Comparison of ENCODE assay signal across 2 worm cellular contexts in the genomic region with DNA sequence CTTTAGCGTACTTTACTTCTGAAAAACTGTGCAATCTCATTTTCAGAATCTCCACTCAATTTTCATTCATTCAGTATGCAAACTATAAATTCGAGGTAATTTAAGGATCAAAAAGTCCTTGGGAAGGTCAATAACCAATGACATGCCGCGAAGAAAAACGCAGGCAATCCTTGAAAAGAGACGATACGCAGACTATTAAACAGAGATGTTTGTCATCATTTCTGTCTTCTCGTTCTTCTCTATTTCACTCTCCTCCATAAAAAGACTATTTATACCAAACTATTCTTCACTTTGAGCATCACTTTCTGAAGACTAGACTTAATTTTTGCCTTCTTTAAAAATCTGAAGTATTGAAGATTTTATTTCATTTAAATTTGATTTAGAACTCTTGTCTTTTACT.
TF ChIP-seq lines count a peak whose summit lies in the region.

TSS of gene C02D5.4 (plus strand) at position 41 of the 400 bp plus-strand sequence.

TF ChIP-seq in whole organism, L3 larva, 47 proteins besides CTCF, POLR2A, EP300 and RAD21 (continued from another document):
- TF ChIP-seq snpc-4 (tag; optimal IDR thresholded peaks at IDR 0.05; lab: Kevin White, UChicago): no peak
- peak; percentile 99 for TF ChIP-seq skn-1 (tag; optimal IDR thresholded peaks at IDR 0.05; lab: Kevin White, UChicago)
- no peak for TF ChIP-seq ceh-28 (tag; optimal IDR thresholded peaks at IDR 0.05; lab: Kevin White, UChicago)
- no peak for TF ChIP-seq daf-12 (tag; optimal IDR thresholded peaks at IDR 0.05; lab: Kevin White, UChicago)
- TF ChIP-seq unc-62 (GFP tag; optimal IDR thresholded peaks at IDR 0.05; lab: Kevin White, UChicago): no peak
- no peak for TF ChIP-seq elt-1 (tag; optimal IDR thresholded peaks at IDR 0.05; lab: Kevin White, UChicago)
- no peak for TF ChIP-seq lin-15B (tag; optimal IDR thresholded peaks at IDR 0.05; lab: Kevin White, UChicago)
- no peak for TF ChIP-seq fos-1 (tag; optimal IDR thresholded peaks at IDR 0.05; lab: Kevin White, UChicago)
- no peak for TF ChIP-seq hmg-11 (tag; optimal IDR thresholded peaks at IDR 0.05; lab: Kevin White, UChicago)
- TF ChIP-seq nfya-1 (tag; optimal IDR thresholded peaks at IDR 0.05; lab: Kevin White, UChicago; ENCODE audit: insufficient read depth): peak; percentile 27
- peak; percentile 6 for TF ChIP-seq nhr-25 (tag; optimal IDR thresholded peaks at IDR 0.05; lab: Kevin White, UChicago)
- TF ChIP-seq mdl-1 (tag; optimal IDR thresholded peaks at IDR 0.05; lab: Kevin White, UChicago): no peak
- TF ChIP-seq egl-5 (tag; optimal IDR thresholded peaks at IDR 0.05; lab: Kevin White, UChicago): no peak
- no peak for TF ChIP-seq lsy-12 (tag; optimal IDR thresholded peaks at IDR 0.05; lab: Kevin White, UChicago)
- no peak for TF ChIP-seq ceh-9 (tag; optimal IDR thresholded peaks at IDR 0.05; lab: Kevin White, UChicago)
- no peak for TF ChIP-seq nhr-28 (tag; optimal IDR thresholded peaks at IDR 0.05; lab: Kevin White, UChicago)
- no peak for TF ChIP-seq R02D3.7 (tag; optimal IDR thresholded peaks at IDR 0.05; lab: Kevin White, UChicago)
- TF ChIP-seq nhr-76 (tag; optimal IDR thresholded peaks at IDR 0.05; lab: Kevin White, UChicago): no peak
- TF ChIP-seq nhr-12 (tag; optimal IDR thresholded peaks at IDR 0.05; lab: Kevin White, UChicago): no peak
- TF ChIP-seq fkh-2 (tag; optimal IDR thresholded peaks at IDR 0.05; lab: Kevin White, UChicago): no peak
- no peak for TF ChIP-seq ztf-11 (tag; optimal IDR thresholded peaks at IDR 0.05; lab: Kevin White, UChicago)
- TF ChIP-seq ceh-16 (tag; optimal IDR thresholded peaks at IDR 0.05; lab: Kevin White, UChicago): no peak
- no peak for TF ChIP-seq ztf-4 (tag; optimal IDR thresholded peaks at IDR 0.05; lab: Kevin White, UChicago)
- no peak for TF ChIP-seq ama-1 (optimal IDR thresholded peaks at IDR 0.05; lab: Kevin White, UChicago)
- no peak for TF ChIP-seq aly-2 (tag; optimal IDR thresholded peaks at IDR 0.05; lab: Kevin White, UChicago)

TF ChIP-seq in whole organism, L4 larva, 104 proteins besides CTCF, POLR2A, EP300 and RAD21 (continued from another document):
- TF ChIP-seq pha-4 (GFP tag; IDR thresholded peaks at IDR 0.05; lab: Robert Waterston, UW) (no peak), pha-4 (tag; optimal IDR thresholded peaks at IDR 0.05; lab: Kevin White, UChicago) (no peak), nhr-42 (GFP tag; IDR thresholded peaks at IDR 0.05; lab: Robert Waterston, UW) (no peak), pqm-1 (tag; optimal IDR thresholded peaks at IDR 0.05; lab: Kevin White, UChicago) (no peak), gei-8 (GFP tag; optimal IDR thresholded peaks at IDR 0.05; lab: Kevin White, UChicago) (no peak), nhr-6 (tag; optimal IDR thresholded peaks at IDR 0.05; lab: Kevin White, UChicago) (no peak), mes-2 (tag; optimal IDR thresholded peaks at IDR 0.05; lab: Kevin White, UChicago; ENCODE audit: poor library complexity, severe bottlenecking) (no peak), unc-62 (GFP tag; optimal IDR thresholded peaks at IDR 0.05 in 1 of 2; lab: Kevin White, UChicago) (peak in 1 of 2 experiments; percentile 71), unc-62 (tag; optimal IDR thresholded peaks at IDR 0.05; lab: Kevin White, UChicago) (no peak), daf-16 (GFP tag; optimal IDR thresholded peaks at IDR 0.05; lab: Kevin White, UChicago) (no peak), daf-16 (tag; optimal IDR thresholded peaks at IDR 0.05; lab: Kevin White, UChicago) (peak; percentile 73), unc-130 (GFP tag; optimal IDR thresholded peaks at IDR 0.05; lab: Kevin White, UChicago) (no peak), ztf-11 (tag; optimal IDR thresholded peaks at IDR 0.05; lab: Kevin White, UChicago) (no peak), ZK546.5 (tag; optimal IDR thresholded peaks at IDR 0.05; lab: Kevin White, UChicago) (no peak), ama-1 (optimal IDR thresholded peaks at IDR 0.05; lab: Kevin White, UChicago) (no peak), T26A8.4 (GFP tag; IDR thresholded peaks at IDR 0.05; lab: Robert Waterston, UW) (no peak)
